Worm (Caenorhabditis elegans) whole organism, L1 larva: ENCODE measurements around the gene prp-18.

Experiments
- C04F5.9 ChIP-seq: sonication (generic microtip); optimal IDR thresholded peaks from 2 replicates; lab custom pipeline; 2016; ENCODE audit warnings: missing genetic modification characterization, missing compliant biosample characterization
- C16A3.4 ChIP-seq: fragments of 150-350 bp; optimal IDR thresholded peaks from 2 replicates; lab custom pipeline; 2014; ENCODE audit warnings: missing biosample characterization, missing genetic modification characterization
- aly-2 ChIP-seq: fragments of 150-350 bp; optimal IDR thresholded peaks from 2 replicates; lab custom pipeline; 2014; ENCODE audit warnings: missing biosample characterization, missing genetic modification characterization
- blmp-1 ChIP-seq: fragments of 150-350 bp; optimal IDR thresholded peaks from 2 replicates; lab custom pipeline; 2014; ENCODE audit warnings: missing biosample characterization, missing genetic modification characterization
- ceh-8 ChIP-seq: fragments of 200-800 bp; sonication (Bioruptor generic); optimal IDR thresholded peaks from 2 replicates; lab custom pipeline; 2018; ENCODE audit warnings: mild to moderate bottlenecking, missing genetic modification characterization, moderate library complexity, missing compliant biosample characterization
- ceh-88 ChIP-seq: fragments of 200-800 bp; sonication (Bioruptor generic); IDR thresholded peaks from 2 replicates; pipeline ENCODE4 v1.3.6; 2022; ENCODE audit warnings: missing genetic modification characterization, missing compliant biosample characterization
- dpl-1 ChIP-seq, 3 experiments: fragments of 150-350 bp in 2 of 3; sonication (generic microtip) in 1 of 3; optimal IDR thresholded peaks; 2 replicates each; lab custom pipeline; 2014 to 2017; ENCODE audit warnings: missing biosample characterization in 3 of 3, missing genetic modification characterization in 3 of 3, missing genetic modification reagents in 3 of 3
- efl-3 ChIP-seq: fragments of 200-800 bp; sonication (Bioruptor generic); optimal IDR thresholded peaks from 2 replicates; lab custom pipeline; 2018; ENCODE audit warnings: mild to moderate bottlenecking, missing genetic modification characterization, missing compliant biosample characterization
- egl-13 ChIP-seq: sonication (generic microtip); optimal IDR thresholded peaks from 2 replicates; lab custom pipeline; 2016; ENCODE audit warnings: missing genotype, missing genetic modification reagents, missing genetic modification characterization, missing compliant biosample characterization
- elt-2 ChIP-seq: sonication (generic microtip); optimal IDR thresholded peaks from 2 replicates; lab custom pipeline; 2016; ENCODE audit warnings: missing genetic modification characterization, mild to moderate bottlenecking, inconsistent platforms, missing compliant biosample characterization, missing genetic modification reagents
- elt-3 ChIP-seq, 6 experiments: fragments of 150-350 bp in 1 of 6; sonication (generic microtip); optimal IDR thresholded peaks; 2 replicates each; lab custom pipeline; 2017 to 2018; ENCODE audit warnings: missing biosample characterization in 6 of 6, missing genetic modification characterization in 6 of 6, inconsistent platforms in 1 of 6
- fkh-4 ChIP-seq: sonication (generic microtip); optimal IDR thresholded peaks from 2 replicates; lab custom pipeline; 2016; ENCODE audit warnings: missing compliant biosample characterization, missing genetic modification characterization, borderline replicate concordance
- fos-1 ChIP-seq: fragments of 150-350 bp; optimal IDR thresholded peaks from 2 replicates; lab custom pipeline; 2014; ENCODE audit warnings: missing biosample characterization, missing genetic modification characterization
- hlh-17 ChIP-seq: fragments of 200-800 bp; sonication (Bioruptor generic); optimal IDR thresholded peaks from 2 replicates; lab custom pipeline; 2018; ENCODE audit warnings: missing genetic modification characterization, mild to moderate bottlenecking, missing compliant biosample characterization, moderate library complexity, borderline replicate concordance
- lin-13 ChIP-seq: fragments of 150-350 bp; optimal IDR thresholded peaks from 2 replicates; lab custom pipeline; 2014; ENCODE audit warnings: missing biosample characterization, missing genetic modification reagents, missing genetic modification characterization
- lin-39 ChIP-seq: fragments of 150-350 bp; optimal IDR thresholded peaks from 2 replicates; lab custom pipeline; 2014; ENCODE audit warnings: missing biosample characterization, missing genetic modification reagents, missing genetic modification characterization
- lir-3 ChIP-seq: sonication (generic microtip); optimal IDR thresholded peaks from 2 replicates; lab custom pipeline; 2016; ENCODE audit warnings: mild to moderate bottlenecking, missing genetic modification characterization, moderate library complexity, missing compliant biosample characterization; ENCODE audit not compliant: poor library complexity
- lsy-2 ChIP-seq, 2 experiments: fragments of 150-350 bp; optimal IDR thresholded peaks; 2 replicates each; lab custom pipeline; 2014; ENCODE audit warnings: missing biosample characterization in 2 of 2, missing genetic modification characterization in 2 of 2
- mab-9 ChIP-seq: fragments of 200-800 bp; sonication (Bioruptor generic); IDR thresholded peaks from 2 replicates; pipeline ENCODE4 v1.3.6; 2022; ENCODE audit warnings: missing genetic modification reagents, missing genetic modification characterization, missing compliant biosample characterization
- mdl-1 ChIP-seq, 2 experiments: fragments of 150-350 bp; optimal IDR thresholded peaks; 2 replicates each; lab custom pipeline; 2014 to 2017; ENCODE audit warnings: missing biosample characterization in 2 of 2, missing genetic modification characterization in 2 of 2, inconsistent platforms in 1 of 2
- mep-1 ChIP-seq: fragments of 150-350 bp; optimal IDR thresholded peaks from 2 replicates; lab custom pipeline; 2014; ENCODE audit warnings: missing biosample characterization, missing genetic modification characterization
- nhr-11 ChIP-seq: fragments of 150-350 bp; optimal IDR thresholded peaks from 2 replicates; lab custom pipeline; 2014; ENCODE audit warnings: missing biosample characterization, missing genetic modification characterization
- nhr-19 ChIP-seq: fragments of 200-800 bp; sonication (Bioruptor generic); conservative IDR thresholded peaks from 2 replicates; pipeline ENCODE4 v1.3.6; 2022; ENCODE audit warnings: missing genetic modification characterization, missing compliant biosample characterization
- nhr-237 ChIP-seq: fragments of 150-350 bp; optimal IDR thresholded peaks from 2 replicates; lab custom pipeline; 2014; ENCODE audit warnings: missing biosample characterization, missing genetic modification characterization
- nhr-28 ChIP-seq: fragments of 150-350 bp; optimal IDR thresholded peaks from 2 replicates; lab custom pipeline; 2014; ENCODE audit warnings: missing biosample characterization, missing genetic modification characterization
- nhr-47 ChIP-seq: sonication (generic microtip); optimal IDR thresholded peaks from 2 replicates; lab custom pipeline; 2016; ENCODE audit warnings: mild to moderate bottlenecking, missing genetic modification characterization, moderate library complexity, missing compliant biosample characterization
- nhr-77 ChIP-seq: fragments of 150-350 bp; optimal IDR thresholded peaks from 2 replicates; lab custom pipeline; 2014; ENCODE audit warnings: missing biosample characterization, missing genetic modification characterization
- nhr-84 ChIP-seq: sonication (generic microtip); optimal IDR thresholded peaks from 2 replicates; lab custom pipeline; 2017; ENCODE audit warnings: missing biosample characterization, missing genetic modification characterization
- pax-3 ChIP-seq: fragments of 200-800 bp; sonication (Bioruptor generic); optimal IDR thresholded peaks from 2 replicates; lab custom pipeline; 2018; ENCODE audit warnings: mild to moderate bottlenecking, missing genetic modification characterization, moderate library complexity, missing compliant biosample characterization
- skn-1 ChIP-seq: fragments of 150-350 bp; optimal IDR thresholded peaks from 2 replicates; lab custom pipeline; 2014; ENCODE audit warnings: missing biosample characterization, missing genetic modification characterization
- sptf-1 ChIP-seq: fragments of 150-350 bp; optimal IDR thresholded peaks from 2 replicates; lab custom pipeline; 2014; ENCODE audit warnings: missing biosample characterization, missing genetic modification characterization
- sup-37 ChIP-seq: fragments of 200-800 bp; sonication (Bioruptor generic); optimal IDR thresholded peaks from 2 replicates; lab custom pipeline; 2018; ENCODE audit warnings: mild to moderate bottlenecking, missing genetic modification characterization, missing compliant biosample characterization
- swsn-7 ChIP-seq: sonication (generic microtip); optimal IDR thresholded peaks from 2 replicates; lab custom pipeline; 2016; ENCODE audit warnings: missing genetic modification characterization, missing compliant biosample characterization
- tlp-1 ChIP-seq: fragments of 150-350 bp; optimal IDR thresholded peaks from 2 replicates; lab custom pipeline; 2014; ENCODE audit warnings: missing biosample characterization, missing genetic modification characterization
- unc-62 ChIP-seq: fragments of 150-350 bp; optimal IDR thresholded peaks from 2 replicates; lab custom pipeline; 2014; ENCODE audit warnings: missing biosample characterization, missing genetic modification reagents, missing genetic modification characterization
- unc-86 ChIP-seq: sonication (generic microtip); optimal IDR thresholded peaks from 2 replicates; lab custom pipeline; 2016; ENCODE audit warnings: missing genetic modification characterization, missing compliant biosample characterization
- unc-98 ChIP-seq: fragments of 200-800 bp; sonication (Bioruptor generic); IDR thresholded peaks from 2 replicates; pipeline ENCODE4 v1.3.6; 2022; ENCODE audit warnings: missing genetic modification characterization, missing compliant biosample characterization
- vab-15 ChIP-seq: sonication (generic microtip); optimal IDR thresholded peaks from 2 replicates; lab custom pipeline; 2017; ENCODE audit warnings: missing genotype, mild to moderate bottlenecking, missing genetic modification characterization, missing compliant biosample characterization
- zip-4 ChIP-seq: fragments of 200-800 bp; sonication (Bioruptor generic); optimal IDR thresholded peaks from 2 replicates; lab custom pipeline; 2018; ENCODE audit warnings: mild to moderate bottlenecking, missing genetic modification characterization, moderate library complexity, missing compliant biosample characterization

prp-18 gene

ce11 chrIV:9855712-9856111 is 28.5 kb downstream of the prp-18 start, which contains the start of gene K07F5.12:
Gene K07F5.12, plus strand, starts transcription at chrIV:9856012.
- no peak for TF ChIP-seq hlh-17 (GFP tag; lab: Kevin White, UChicago)
- no peak for TF ChIP-seq C04F5.9 (tag; lab: Kevin White, UChicago)
- TF ChIP-seq unc-98, result no peak
- no peak for TF ChIP-seq elt-2 (tag; lab: Kevin White, UChicago)
- TF ChIP-seq nhr-28 (tag; lab: Kevin White, UChicago), result no peak
- no peak for TF ChIP-seq nhr-11 (tag; lab: Kevin White, UChicago)
- TF ChIP-seq nhr-19 (GFP tag; lab: Robert Waterston, UW), result no peak
- TF ChIP-seq nhr-77 (tag; lab: Kevin White, UChicago), result no peak
- no peak for TF ChIP-seq unc-86 (tag; lab: Kevin White, UChicago)
- TF ChIP-seq elt-3 (tag; optimal IDR thresholded peaks at IDR 0.05; lab: Kevin White, UChicago), result no peak
- no peak for TF ChIP-seq C16A3.4
- TF ChIP-seq mdl-1 (tag; optimal IDR thresholded peaks at IDR 0.05; lab: Kevin White, UChicago), result no peak
- TF ChIP-seq dpl-1 (GFP tag; optimal IDR thresholded peaks at IDR 0.05; lab: Kevin White, UChicago), result no peak
- no peak for TF ChIP-seq zip-4
- TF ChIP-seq lin-13 (GFP tag; lab: Kevin White, UChicago), result no peak
- TF ChIP-seq nhr-237 (tag; lab: Kevin White, UChicago), result no peak
- TF ChIP-seq nhr-84 (tag; lab: Kevin White, UChicago), result no peak
- TF ChIP-seq aly-2 (tag; lab: Kevin White, UChicago), result no peak
- no peak for TF ChIP-seq egl-13 (tag; lab: Kevin White, UChicago)
- no peak for TF ChIP-seq ceh-88

ce11 chrIV:9854952-9855351 is 29.2 kb downstream of the prp-18 start:
- TF ChIP-seq aly-2 (tag; lab: Kevin White, UChicago), result no peak
- peak; percentile 5 for TF ChIP-seq elt-2 (tag; lab: Kevin White, UChicago)

ce11 chrIV:9852818-9853466 is 31.2 kb downstream of the prp-18 start:
- TF ChIP-seq lir-3 (tag; lab: Kevin White, UChicago) (no peak), ceh-8 (no peak), sup-37 (GFP tag; lab: Kevin White, UChicago) (no peak), blmp-1 (tag; lab: Kevin White, UChicago) (no peak), lsy-2 (tag; optimal IDR thresholded peaks at IDR 0.05; lab: Kevin White, UChicago) (no peak), swsn-7 (tag; lab: Kevin White, UChicago) (no peak), vab-15 (no peak), fkh-4 (tag; lab: Kevin White, UChicago) (no peak), efl-3 (GFP tag; lab: Kevin White, UChicago) (no peak), tlp-1 (tag; lab: Kevin White, UChicago) (no peak), C16A3.4 (no peak), skn-1 (tag; lab: Kevin White, UChicago) (no peak), aly-2 (tag; lab: Kevin White, UChicago) (no peak), lin-39 (no peak), pax-3 (tag; lab: Kevin White, UChicago) (no peak), fos-1 (tag; lab: Kevin White, UChicago) (no peak), sptf-1 (tag; lab: Kevin White, UChicago) (no peak)

ce11 chrIV:9852250-9852649 is 31.9 kb downstream of the prp-18 start, which contains the start of gene ssq-1:
Gene ssq-1, plus strand, starts transcription at chrIV:9852550.
- no peak for TF ChIP-seq efl-3 (GFP tag; lab: Kevin White, UChicago)
- no peak for TF ChIP-seq egl-13 (tag; lab: Kevin White, UChicago)
- TF ChIP-seq mab-9 (GFP tag; lab: Robert Waterston, UW), result no peak
- TF ChIP-seq nhr-47 (tag; lab: Kevin White, UChicago), result no peak
- no peak for TF ChIP-seq mep-1 (tag; lab: Kevin White, UChicago)
- no peak for TF ChIP-seq dpl-1 (GFP tag; optimal IDR thresholded peaks at IDR 0.05; lab: Kevin White, UChicago)
- TF ChIP-seq unc-62, result no peak
- TF ChIP-seq lin-13 (GFP tag; lab: Kevin White, UChicago), result no peak
